Worm (Caenorhabditis elegans) whole organism, early embryonic: Measurements from ENCODE around the gene T28D9.11.

Source experiments
- aly-1 ChIP-seq: sonication (generic microtip); optimal IDR thresholded peaks from 2 replicates; lab custom pipeline; 2016; ENCODE audit warnings: missing genetic modification characterization, missing compliant biosample characterization
- tbx-37 ChIP-seq: fragments of 200-800 bp; sonication (Bioruptor generic); conservative IDR thresholded peaks from 2 replicates; pipeline ENCODE4 v1.3.6; 2022; ENCODE audit warnings: missing genetic modification reagents, missing genetic modification characterization, missing compliant biosample characterization

ce11 chrII:6449656-6450055 lies 42.1 kb downstream of the T28D9.11 start, which contains the start of gene nhr-22:
- no peak for TF ChIP-seq tbx-37
- no peak for TF ChIP-seq aly-1 (tag; lab: Kevin White, UChicago)
